Fruit fly (Drosophila melanogaster) whole organism, adult: ENCODE results near the gene CG34303.
A peak's percentile ranks its signal among the peaks of the same experiment; 100 is the strongest.

Source experiments
- CG11617 ChIP-seq: fragments of 200-800 bp; sonication (Bioruptor generic); optimal IDR thresholded peaks from 2 replicates; lab custom pipeline; 2017; ENCODE audit warnings: mild to moderate bottlenecking, missing biosample characterization, missing genetic modification reagents, missing genetic modification characterization
- CG12768 ChIP-seq: fragments of 200-800 bp; sonication (Bioruptor generic); optimal IDR thresholded peaks from 2 replicates; lab custom pipeline; 2017; ENCODE audit warnings: missing biosample characterization, missing genetic modification characterization, mild to moderate bottlenecking, moderate library complexity, missing genetic modification reagents
- CG1620 ChIP-seq: fragments of 200-800 bp; sonication (Bioruptor generic); optimal IDR thresholded peaks from 2 replicates; lab custom pipeline; 2016; ENCODE audit warnings: missing biosample characterization, missing genetic modification characterization
- CG33017 ChIP-seq: fragments of 200-800 bp; sonication (Bioruptor generic); optimal IDR thresholded peaks from 2 replicates; lab custom pipeline; 2018; ENCODE audit warnings: missing biosample characterization, mild to moderate bottlenecking, missing genetic modification characterization, moderate library complexity
- CG7045 ChIP-seq: fragments of 200-800 bp; sonication (Bioruptor generic); optimal IDR thresholded peaks from 2 replicates; lab custom pipeline; 2017; ENCODE audit warnings: missing biosample characterization, mild to moderate bottlenecking, missing genetic modification characterization
- CG7101 ChIP-seq: fragments of 200-800 bp; sonication (Bioruptor generic); optimal IDR thresholded peaks from 2 replicates; lab custom pipeline; 2018; ENCODE audit warnings: missing biosample characterization, mild to moderate bottlenecking, missing genetic modification characterization, moderate library complexity
- Hr96 ChIP-seq: fragments of 200-800 bp; sonication (Bioruptor generic); optimal IDR thresholded peaks from 2 replicates; lab custom pipeline; 2016; ENCODE audit warnings: missing biosample characterization, missing genetic modification characterization
- bab1 ChIP-seq: fragments of 200-800 bp; sonication (Bioruptor generic); optimal IDR thresholded peaks from 3 replicates; lab custom pipeline; 2019; ENCODE audit warnings: missing biosample characterization, mild to moderate bottlenecking, missing genetic modification characterization, moderate library complexity
- cic ChIP-seq: fragments of 200-800 bp; sonication (Bioruptor generic); optimal IDR thresholded peaks from 2 replicates; lab custom pipeline; 2017; ENCODE audit warnings: missing biosample characterization, mild to moderate bottlenecking, missing genetic modification characterization, moderate library complexity
- cnc ChIP-seq, 2 experiments: fragments of >200 bp; optimal IDR thresholded peaks; 2 replicates each; lab custom pipeline; 2017
- kay ChIP-seq: fragments of 200-800 bp; sonication (Bioruptor generic); peaks from one replicate; lab custom pipeline; 2016; ENCODE audit warnings: missing biosample characterization, missing genetic modification characterization, borderline replicate concordance
- ovo ChIP-seq: fragments of 200-800 bp; sonication (Bioruptor generic); optimal IDR thresholded peaks from 2 replicates; lab custom pipeline; 2016; ENCODE audit warnings: missing biosample characterization, missing genetic modification characterization
- pad ChIP-seq: fragments of 200-800 bp; sonication (Bioruptor generic); optimal IDR thresholded peaks from 3 replicates; lab custom pipeline; 2017; ENCODE audit warnings: missing biosample characterization, missing genetic modification characterization, mild to moderate bottlenecking, moderate library complexity, missing genetic modification reagents
- toe ChIP-seq: fragments of 200-800 bp; sonication (Bioruptor generic); optimal IDR thresholded peaks from 2 replicates; lab custom pipeline; 2016; ENCODE audit warnings: missing biosample characterization, missing genetic modification characterization

DNA sequence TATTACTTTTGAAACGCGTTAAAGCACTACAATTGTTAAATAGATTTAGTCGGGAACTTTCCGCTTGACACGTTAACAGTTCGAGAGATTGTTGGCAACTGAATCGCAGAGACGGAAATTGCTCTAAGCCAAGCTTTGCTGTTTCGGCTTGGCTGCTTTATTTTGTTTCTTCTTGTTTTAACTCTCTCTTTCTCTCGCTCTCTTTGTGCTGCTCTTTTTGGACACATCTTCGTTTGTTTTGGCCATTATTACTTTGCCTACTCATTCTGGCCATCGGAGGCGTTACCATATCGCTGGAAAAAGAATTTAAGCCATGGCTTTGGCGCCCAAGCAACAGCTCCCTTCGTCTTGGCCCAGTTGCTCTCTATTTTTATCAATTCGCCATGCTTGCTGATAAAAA is 37.8 kb upstream of the CG34303 start, which contains the start of gene CG12814:
- TF ChIP-seq CG7045 (GFP tag; lab: Kevin White, UChicago) (no peak), CG7101 (no peak), cnc (optimal IDR thresholded peaks at IDR 0.05; lab: Kevin White, UChicago) (no peak), CG12768 (GFP tag; lab: Kevin White, UChicago) (no peak), kay (GFP tag; lab: Kevin White, UChicago) (no peak), bab1 (peak; percentile 21), CG1620 (GFP tag; lab: Kevin White, UChicago) (no peak), CG11617 (GFP tag; lab: Kevin White, UChicago) (no peak), CG33017 (no peak), Hr96 (GFP tag; lab: Kevin White, UChicago) (no peak), ovo (no peak), toe (GFP tag; lab: Kevin White, UChicago) (no peak), cic (GFP tag; lab: Kevin White, UChicago) (no peak), pad (GFP tag; lab: Kevin White, UChicago) (no peak)
